Worm (Caenorhabditis elegans): Measurements from ENCODE around the gene lntl-1.
A peak's percentile ranks its signal among the peaks of the same experiment; 100 is the strongest.

Gene lntl-1

ce11 chrIV:5765652-5766051, 41.2 kb downstream of the lntl-1 start (continued):
- TF ChIP-seq nhr-71 (tag; optimal IDR thresholded peaks at IDR 0.05) (peak; percentile 71), unc-86 (tag; optimal IDR thresholded peaks at IDR 0.05) (no peak), nhr-28 (tag; optimal IDR thresholded peaks at IDR 0.05) (no peak), sptf-1 (tag; optimal IDR thresholded peaks at IDR 0.05) (no peak), snpc-4 (tag; optimal IDR thresholded peaks at IDR 0.05) (no peak), dpl-1 (GFP tag; optimal IDR thresholded peaks at IDR 0.05) (peak in 2 of 3 experiments; percentile 20), F16B12.6 (tag; optimal IDR thresholded peaks at IDR 0.05) (no peak), snu-23 (GFP tag; optimal IDR thresholded peaks at IDR 0.05) (peak; percentile 66), vab-15 (tag; optimal IDR thresholded peaks at IDR 0.05) (no peak), nhr-19 (GFP tag; conservative IDR thresholded peaks at IDR 0.05) (peak; percentile 36), nhr-76 (tag; optimal IDR thresholded peaks at IDR 0.05) (no peak), aly-2 (tag; optimal IDR thresholded peaks at IDR 0.05) (no peak), nhr-85 (tag) (peak; percentile 92)

- TF ChIP-seq lsy-2 (tag; optimal IDR thresholded peaks at IDR 0.05) (peak; percentile 3 to 65), pqm-1 (tag; optimal IDR thresholded peaks at IDR 0.05) (no peak), vab-15 (tag; optimal IDR thresholded peaks at IDR 0.05) (peak; percentile 55), hlh-17 (GFP tag; optimal IDR thresholded peaks at IDR 0.05; ENCODE audit: borderline replicate concordance) (no peak), C04F5.9 (tag; optimal IDR thresholded peaks at IDR 0.05) (no peak), nhr-19 (GFP tag; conservative IDR thresholded peaks at IDR 0.05) (peak; percentile 71), fkh-8 (tag; optimal IDR thresholded peaks at IDR 0.05) (no peak), ceh-82 (tag; optimal IDR thresholded peaks at IDR 0.05) (no peak), C16A3.4 (tag; optimal IDR thresholded peaks at IDR 0.05) (peak; percentile 51), elt-3 (tag; optimal IDR thresholded peaks at IDR 0.05) (peak in 5 of 6 experiments; percentile 85 to 99 (median 89)), nhr-47 (tag; optimal IDR thresholded peaks at IDR 0.05) (peak; percentile 28), lin-14 (GFP tag; optimal IDR thresholded peaks at IDR 0.05) (peak; percentile 67), nhr-20 (tag; optimal IDR thresholded peaks at IDR 0.05) (peak; percentile 95), lin-35 (GFP tag; optimal IDR thresholded peaks at IDR 0.05) (peak in 1 of 2 experiments; percentile 56), mdl-1 (tag; optimal IDR thresholded peaks at IDR 0.05) (peak in 1 of 2 experiments; percentile 53), efl-1 (optimal IDR thresholded peaks at IDR 0.05) (no peak), efl-1 (GFP tag; optimal IDR thresholded peaks at IDR 0.05 in 1 of 2) (peak in 1 of 2 experiments; percentile 44), swsn-7 (tag; optimal IDR thresholded peaks at IDR 0.05) (no peak), nhr-85 (tag) (peak; percentile 95), unc-98 (GFP tag; IDR thresholded peaks at IDR 0.05) (no peak), nhr-77 (tag; optimal IDR thresholded peaks at IDR 0.05) (no peak), snu-23 (GFP tag; optimal IDR thresholded peaks at IDR 0.05) (peak; percentile 57), unc-130 (tag; optimal IDR thresholded peaks at IDR 0.05) (peak; percentile 27), nhr-76 (tag; optimal IDR thresholded peaks at IDR 0.05) (peak; percentile 32), nhr-12 (tag; optimal IDR thresholded peaks at IDR 0.05) (no peak), nhr-71 (tag; optimal IDR thresholded peaks at IDR 0.05) (peak; percentile 85), nhr-90 (tag; optimal IDR thresholded peaks at IDR 0.05; ENCODE audit: poor library complexity) (peak; percentile 66), tbx-2 (tag; optimal IDR thresholded peaks at IDR 0.05) (peak; percentile 66), blmp-1 (tag; optimal IDR thresholded peaks at IDR 0.05) (peak; percentile 83)
Measured at ce11 chrIV:5764392-5764791, 42.5 kb downstream of the lntl-1 start.

ce11 chrIV:5762770-5763169, 44.1 kb downstream of the lntl-1 start:
- peak; percentile 55 for TF ChIP-seq nhr-71 (tag; optimal IDR thresholded peaks at IDR 0.05)
- no peak for TF ChIP-seq sup-37 (GFP tag; optimal IDR thresholded peaks at IDR 0.05)
- TF ChIP-seq grh-1 (GFP tag; IDR thresholded peaks at IDR 0.05): peak; percentile 32; the same call in 1 of the 2 replicates
- peak; percentile 27 for TF ChIP-seq blmp-1 (tag; optimal IDR thresholded peaks at IDR 0.05)
- peak; percentile 82 for TF ChIP-seq nhr-20 (tag; optimal IDR thresholded peaks at IDR 0.05)
- TF ChIP-seq ets-5 (GFP tag; IDR thresholded peaks at IDR 0.05): no peak
- no peak for TF ChIP-seq zag-1 (tag; optimal IDR thresholded peaks at IDR 0.05)
- TF ChIP-seq snu-23 (GFP tag; optimal IDR thresholded peaks at IDR 0.05): peak; percentile 45
- no peak for TF ChIP-seq hlh-17 (GFP tag; optimal IDR thresholded peaks at IDR 0.05; ENCODE audit: borderline replicate concordance)
- peak in 5 of 6 experiments; percentile 4 to 60 (median 27) for TF ChIP-seq elt-3 (tag; optimal IDR thresholded peaks at IDR 0.05)
- TF ChIP-seq elt-2 (tag; optimal IDR thresholded peaks at IDR 0.05): peak; percentile 43
- TF ChIP-seq nhr-90 (tag; optimal IDR thresholded peaks at IDR 0.05; ENCODE audit: poor library complexity): peak; percentile 36
- TF ChIP-seq ceh-8 (GFP tag; optimal IDR thresholded peaks at IDR 0.05): no peak
- no peak for TF ChIP-seq egl-13 (tag; optimal IDR thresholded peaks at IDR 0.05)
- TF ChIP-seq C04F5.9 (tag; optimal IDR thresholded peaks at IDR 0.05): no peak
- peak in 1 of 2 experiments; percentile 10 for TF ChIP-seq mdl-1 (tag; optimal IDR thresholded peaks at IDR 0.05)
- peak; percentile 77 for TF ChIP-seq nhr-85 (tag)
- no peak for TF ChIP-seq C16A3.4 (tag; optimal IDR thresholded peaks at IDR 0.05)
- TF ChIP-seq nhr-77 (tag; optimal IDR thresholded peaks at IDR 0.05): no peak
- TF ChIP-seq nhr-47 (tag; optimal IDR thresholded peaks at IDR 0.05): peak; percentile 4
- TF ChIP-seq lin-39 (tag; optimal IDR thresholded peaks at IDR 0.05): no peak
- no peak for TF ChIP-seq nhr-28 (tag; optimal IDR thresholded peaks at IDR 0.05)
- peak; percentile 36 for TF ChIP-seq nhr-19 (GFP tag; conservative IDR thresholded peaks at IDR 0.05)
- TF ChIP-seq mef-2 (tag; optimal IDR thresholded peaks at IDR 0.05): no peak
- TF ChIP-seq hlh-4 (tag; optimal IDR thresholded peaks at IDR 0.05): no peak
- peak; percentile 41 for TF ChIP-seq lin-14 (GFP tag; optimal IDR thresholded peaks at IDR 0.05)
- TF ChIP-seq ztf-11 (tag; optimal IDR thresholded peaks at IDR 0.05): no peak

All from whole organism, L1 larva.